Worm (Caenorhabditis elegans): ENCODE measurements around the gene ttr-11.

ttr-11 gene

DNA sequence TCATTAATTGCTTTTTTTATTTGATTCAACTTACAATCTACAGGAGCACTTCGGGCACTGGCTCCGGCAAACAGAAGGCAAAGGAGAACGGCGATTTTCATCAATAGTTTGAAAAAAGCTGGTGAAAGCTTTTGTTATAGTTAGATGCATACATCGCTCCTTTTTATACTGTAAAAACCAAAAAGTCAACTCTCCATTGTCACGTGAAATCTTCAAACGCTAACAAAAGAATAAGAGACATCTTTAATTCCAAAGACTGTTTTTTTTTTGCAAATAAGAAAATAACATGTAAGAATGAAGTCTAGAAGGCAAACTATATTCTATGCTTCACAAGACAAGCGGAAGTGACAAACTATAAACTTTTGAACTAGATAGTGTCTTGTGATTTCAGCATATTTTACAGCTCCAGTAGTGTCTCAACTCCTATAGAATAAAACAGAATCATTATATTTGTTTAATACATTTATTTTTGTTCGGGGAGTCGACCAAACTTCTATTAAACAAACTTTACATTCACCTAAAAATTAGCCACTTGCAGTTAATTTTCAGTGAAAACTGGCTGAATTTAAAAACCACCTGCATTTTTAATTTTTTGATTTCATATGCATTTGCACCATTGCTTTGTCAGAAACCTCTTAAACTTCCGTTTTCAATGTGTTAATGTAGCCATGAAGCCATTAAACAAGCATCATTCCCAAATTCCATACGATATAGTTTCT lies 23.1 kb downstream of the ttr-11 start, which contains the start of the genes F46B3.9 and srz-18:
Gene F46B3.9, minus strand, starts transcription at position 101 of the 719 bp plus-strand sequence.
Gene srz-18, plus strand, starts transcription at position 669 of the 719 bp plus-strand sequence.
- no peak for TF ChIP-seq nhr-20 (tag; optimal IDR thresholded peaks at IDR 0.05)
- TF ChIP-seq unc-98 (GFP tag; IDR thresholded peaks at IDR 0.05): no peak
- TF ChIP-seq snu-23 (GFP tag; optimal IDR thresholded peaks at IDR 0.05): no peak
- TF ChIP-seq fkh-4 (tag; optimal IDR thresholded peaks at IDR 0.05; ENCODE audit: borderline replicate concordance): no peak
- no peak for TF ChIP-seq nhr-12 (tag; optimal IDR thresholded peaks at IDR 0.05)
- no peak for TF ChIP-seq isw-1 (GFP tag; IDR thresholded peaks at IDR 0.05)
- no peak for TF ChIP-seq unc-130 (tag; optimal IDR thresholded peaks at IDR 0.05)

ce11 chrV:20631255-20631654 lies 28.1 kb downstream of the ttr-11 start, which contains the start of gene F46B3.14:
Gene F46B3.14 (minus strand): TSS chrV:20631355.
- TF ChIP-seq pax-3 (tag; optimal IDR thresholded peaks at IDR 0.05): no peak
- TF ChIP-seq unc-30 (tag; optimal IDR thresholded peaks at IDR 0.05): no peak

DNA sequence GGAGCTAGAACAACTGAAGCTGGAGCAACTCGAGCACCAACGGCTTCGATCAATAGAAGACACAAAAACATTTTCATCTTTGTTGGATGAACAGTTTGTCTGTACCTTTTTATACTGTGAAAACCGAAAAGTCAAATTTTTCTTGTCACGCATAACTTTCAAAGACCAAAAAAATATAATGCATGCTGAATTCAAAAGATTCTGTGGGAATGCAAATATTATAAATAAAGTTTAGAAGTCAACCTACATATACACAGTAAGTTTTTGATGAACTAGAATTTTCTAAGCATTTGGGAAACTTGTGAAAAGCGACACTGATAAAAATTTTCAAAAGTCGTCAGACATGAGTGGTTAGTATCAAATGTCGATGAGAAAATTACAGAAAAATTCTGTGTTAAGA lies 30.5 kb downstream of the ttr-11 start, which contains the start of gene F46B3.15:
Gene F46B3.15, minus strand, starts transcription at position 101 of the 400 bp plus-strand sequence.
- TF ChIP-seq lir-3 (tag; optimal IDR thresholded peaks at IDR 0.05; ENCODE audit: poor library complexity): no peak
- no peak for TF ChIP-seq tlp-1 (tag; optimal IDR thresholded peaks at IDR 0.05)
- no peak for TF ChIP-seq unc-62 (GFP tag; optimal IDR thresholded peaks at IDR 0.05)
- TF ChIP-seq unc-30 (tag; optimal IDR thresholded peaks at IDR 0.05): no peak

- TF ChIP-seq tlp-1 (tag; optimal IDR thresholded peaks at IDR 0.05) (no peak), efl-1 (optimal IDR thresholded peaks at IDR 0.05) (no peak), efl-1 (GFP tag; optimal IDR thresholded peaks at IDR 0.05 in 1 of 2) (no peak), zip-4 (GFP tag; optimal IDR thresholded peaks at IDR 0.05) (no peak), nhr-28 (tag; optimal IDR thresholded peaks at IDR 0.05) (no peak), nhr-12 (tag; optimal IDR thresholded peaks at IDR 0.05) (no peak), irx-1 (tag; optimal IDR thresholded peaks at IDR 0.05) (no peak), F16B12.6 (tag; optimal IDR thresholded peaks at IDR 0.05) (no peak), elt-2 (tag; optimal IDR thresholded peaks at IDR 0.05) (no peak), lin-39 (tag; optimal IDR thresholded peaks at IDR 0.05) (no peak), pag-3 (tag; optimal IDR thresholded peaks at IDR 0.05; ENCODE audit: borderline replicate concordance, insufficient read depth) (no peak), hlh-4 (tag; optimal IDR thresholded peaks at IDR 0.05) (no peak), ztf-4 (tag; optimal IDR thresholded peaks at IDR 0.05) (no peak), jun-1 (tag; optimal IDR thresholded peaks at IDR 0.05) (no peak), mef-2 (tag; optimal IDR thresholded peaks at IDR 0.05) (no peak), snu-23 (GFP tag; optimal IDR thresholded peaks at IDR 0.05) (no peak), pax-3 (tag; optimal IDR thresholded peaks at IDR 0.05) (no peak)
Measured at ce11 chrV:20634330-20634729, 31.2 kb downstream of the ttr-11 start, which contains the start of gene F46B3.16. Gene F46B3.16 (plus strand): TSS chrV:20634630.

DNA sequence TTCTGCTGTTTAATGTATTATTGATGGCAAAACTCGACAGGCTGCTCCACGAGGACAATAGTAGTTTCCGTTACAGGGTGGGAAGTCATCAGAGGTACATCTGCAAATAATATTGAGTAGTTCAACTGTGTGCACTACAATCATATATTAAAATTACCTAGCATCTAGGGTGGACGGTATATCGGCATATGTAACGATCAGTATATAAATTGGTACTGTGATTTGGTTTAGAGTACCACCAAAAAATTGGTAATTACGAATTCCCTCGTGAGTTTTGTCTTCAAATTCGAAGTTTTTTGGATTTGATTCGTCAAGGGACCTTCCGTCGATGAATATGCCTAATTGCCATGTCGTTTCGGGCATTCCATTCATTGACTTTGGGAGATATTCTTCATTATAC lies 33.7 kb downstream of the ttr-11 start, which contains the start of gene ttr-13:
Gene ttr-13, minus strand, starts transcription at position 101 of the 400 bp plus-strand sequence.
- TF ChIP-seq hlh-17 (GFP tag; optimal IDR thresholded peaks at IDR 0.05; ENCODE audit: borderline replicate concordance) (no peak), unc-62 (GFP tag; optimal IDR thresholded peaks at IDR 0.05) (no peak), sptf-1 (tag; optimal IDR thresholded peaks at IDR 0.05) (no peak), swsn-7 (tag; optimal IDR thresholded peaks at IDR 0.05) (no peak), nhr-85 (tag) (no peak)

- TF ChIP-seq nhr-20 (tag; optimal IDR thresholded peaks at IDR 0.05) (no peak), efl-1 (optimal IDR thresholded peaks at IDR 0.05) (no peak), efl-1 (GFP tag; optimal IDR thresholded peaks at IDR 0.05 in 1 of 2) (peak in 1 of 2 experiments; percentile 1)
Measured at ce11 chrV:20638344-20638743, 35.2 kb downstream of the ttr-11 start, which contains the start of gene Y44A6B.3. Gene Y44A6B.3 (minus strand): TSS chrV:20638444.

All from whole organism, L1 larva.